3 fruit fly cellular contexts compared by ENCODE assay signal in the genomic region with DNA sequence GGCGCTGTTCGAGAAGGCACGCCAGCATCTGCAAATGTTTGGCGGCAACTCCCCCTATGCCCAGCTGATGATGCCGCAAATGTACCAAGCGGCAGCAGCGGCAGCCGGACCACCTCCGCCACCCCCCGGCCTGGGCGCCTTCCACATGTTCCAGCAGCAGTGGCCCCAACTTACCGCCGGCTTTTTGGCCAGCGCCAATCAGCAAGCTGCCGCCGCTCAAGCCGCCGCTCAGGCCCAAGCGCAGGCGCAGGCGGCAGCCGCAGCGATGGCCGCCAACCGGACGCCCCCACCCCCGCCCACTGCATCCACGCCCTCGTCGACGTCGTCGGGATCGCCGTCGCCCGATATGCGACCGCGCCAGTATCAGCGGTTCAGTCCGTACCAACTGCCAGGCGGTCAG.
TF ChIP-seq lines count a peak whose summit lies in the region.

No protein-coding gene starts in this region.

- no peak for TF ChIP-seq CTCF in whole organism, embryonic (GFP tag; optimal IDR thresholded peaks at IDR 0.05; lab: Kevin White, UChicago)

TF ChIP-seq in whole organism, embryonic, 481 proteins besides CTCF, POLR2A, EP300 and RAD21 (continues in another document):
- TF ChIP-seq Ets65A (GFP tag; lab: Kevin White, UChicago) (peak; percentile 36), ato (GFP tag; IDR thresholded peaks at IDR 0.05; lab: Robert Waterston, UW; ENCODE audit: partially characterized antibody) (no peak), shn (GFP tag; optimal IDR thresholded peaks at IDR 0.05; lab: Kevin White, UChicago) (no peak), sens-2 (GFP tag; IDR thresholded peaks at IDR 0.05; lab: Robert Waterston, UW) (no peak), CG6791 (GFP tag; IDR thresholded peaks at IDR 0.05; lab: Robert Waterston, UW; ENCODE audit: partially characterized antibody) (no peak), prd (optimal IDR thresholded peaks at IDR 0.05; lab: Kevin White, UChicago) (no peak), prd (GFP tag; IDR thresholded peaks at IDR 0.05; lab: Robert Waterston, UW) (0 out of 3 replicates have a peak, but pooled peaks have one; percentile 19), CG31388 (GFP tag; optimal IDR thresholded peaks at IDR 0.05; lab: Kevin White, UChicago) (no peak), Dip2 (GFP tag; IDR thresholded peaks at IDR 0.05; lab: Robert Waterston, UW) (no peak), Dip3 (GFP tag; optimal IDR thresholded peaks at IDR 0.05; lab: Kevin White, UChicago) (no peak), CG12236 (GFP tag; optimal IDR thresholded peaks at IDR 0.05; lab: Kevin White, UChicago) (no peak), CG31441 (GFP tag; IDR thresholded peaks at IDR 0.05; lab: Robert Waterston, UW) (no peak), ewg (GFP tag; optimal IDR thresholded peaks at IDR 0.05; lab: Kevin White, UChicago) (peak; percentile 73), CG10147 (GFP tag; optimal IDR thresholded peaks at IDR 0.05; lab: Kevin White, UChicago) (no peak), bcd (GFP tag; optimal IDR thresholded peaks at IDR 0.05; lab: Kevin White, UChicago) (no peak), CG18262 (tag; optimal IDR thresholded peaks at IDR 0.05; lab: Kevin White, UChicago) (no peak), repo (GFP tag; optimal IDR thresholded peaks at IDR 0.05; lab: Kevin White, UChicago) (no peak), CG10654 (GFP tag; optimal IDR thresholded peaks at IDR 0.05; lab: Kevin White, UChicago) (no peak), CG3995 (GFP tag; optimal IDR thresholded peaks at IDR 0.05; lab: Kevin White, UChicago) (no peak), CG2889 (GFP tag; IDR thresholded peaks at IDR 0.05; lab: Robert Waterston, UW) (no peak), schlank (tag; optimal IDR thresholded peaks at IDR 0.05; lab: Kevin White, UChicago) (no peak), CG11695 (GFP tag; IDR thresholded peaks at IDR 0.05; lab: Robert Waterston, UW) (no peak), vnd (GFP tag; IDR thresholded peaks at IDR 0.05; lab: Robert Waterston, UW; ENCODE audit: partially characterized antibody) (no peak), ftz-f1 (GFP tag; optimal IDR thresholded peaks at IDR 0.05; lab: Kevin White, UChicago) (no peak), jing (GFP tag; optimal IDR thresholded peaks at IDR 0.05; lab: Kevin White, UChicago) (no peak), CG9932 (GFP tag; IDR thresholded peaks at IDR 0.05; lab: Robert Waterston, UW) (no peak), Meics (GFP tag; optimal IDR thresholded peaks at IDR 0.05; lab: Kevin White, UChicago) (no peak), tll (GFP tag; optimal IDR thresholded peaks at IDR 0.05; lab: Kevin White, UChicago) (no peak), D19A (tag; optimal IDR thresholded peaks at IDR 0.05; lab: Kevin White, UChicago) (no peak), H15 (GFP tag; IDR thresholded peaks at IDR 0.05; lab: Robert Waterston, UW) (peak; percentile 59; the same call in 1 of the 3 replicates)

TF ChIP-seq in whole organism, prepupa, 60 proteins besides CTCF, POLR2A, EP300 and RAD21:
- TF ChIP-seq CG6163 (GFP tag; IDR thresholded peaks at IDR 0.05; lab: Robert Waterston, UW) (0 out of 3 replicates have a peak, but pooled peaks have one; percentile 18), Sox14 (GFP tag; optimal IDR thresholded peaks at IDR 0.05; lab: Kevin White, UChicago) (no peak)
TF ChIP-seq in whole organism, prepupa: peak in this region for 1.

TF ChIP-seq in whole organism, wandering third instar larva, 38 proteins besides CTCF, POLR2A, EP300 and RAD21:
- no peak for TF ChIP-seq Dif (GFP tag; optimal IDR thresholded peaks at IDR 0.05; lab: Kevin White, UChicago; ENCODE audit: partially characterized antibody)
- no peak for TF ChIP-seq sv (GFP tag; optimal IDR thresholded peaks at IDR 0.05; lab: Kevin White, UChicago)
- TF ChIP-seq Dfd (GFP tag; optimal IDR thresholded peaks at IDR 0.05; lab: Kevin White, UChicago): peak; percentile 56
